Fruit fly (Drosophila melanogaster): ENCODE results near the gene Sbat.
A peak's percentile ranks its signal among the peaks of the same experiment; 100 is the strongest.

The Sbat gene

dm6 chr2L:2874185-2874541 lies 4.0 kb upstream of the Sbat start, which contains the start of gene Ifrd1:
Gene Ifrd1, minus strand, starts transcription at chr2L:2874489.
- TF ChIP-seq CG1620 (GFP tag; optimal IDR thresholded peaks at IDR 0.05), result no peak
- TF ChIP-seq CG33017 (tag; optimal IDR thresholded peaks at IDR 0.05), result peak; percentile 20

dm6 chr2L:2874542-2875194 lies 3.5 kb upstream of the Sbat start, which contains the start of gene CG8814:
Gene CG8814, plus strand, starts transcription at chr2L:2874890.
- TF ChIP-seq CG7101 (tag; optimal IDR thresholded peaks at IDR 0.05), result peak; percentile 62
- TF ChIP-seq CG7045 (GFP tag; optimal IDR thresholded peaks at IDR 0.05), result peak; percentile 47
- TF ChIP-seq CG12768 (GFP tag; optimal IDR thresholded peaks at IDR 0.05), result peak; percentile 94
- TF ChIP-seq cnc (optimal IDR thresholded peaks at IDR 0.05), result no peak
- peak; percentile 63 for TF ChIP-seq Hr96 (GFP tag; optimal IDR thresholded peaks at IDR 0.05)
- peak; percentile 13 for TF ChIP-seq bab1 (GFP tag; optimal IDR thresholded peaks at IDR 0.05)
- TF ChIP-seq tj (GFP tag; optimal IDR thresholded peaks at IDR 0.05), result peak; percentile 63
- peak; percentile 84 for TF ChIP-seq CG11617 (GFP tag; optimal IDR thresholded peaks at IDR 0.05)
- no peak for TF ChIP-seq CG5204 (GFP tag; optimal IDR thresholded peaks at IDR 0.05)
- peak; percentile 95 for TF ChIP-seq kay (GFP tag; ENCODE audit: borderline replicate concordance)
- peak; percentile 37 for TF ChIP-seq Mnt (GFP tag; optimal IDR thresholded peaks at IDR 0.05)
- no peak for TF ChIP-seq CG33017 (tag; optimal IDR thresholded peaks at IDR 0.05)
- TF ChIP-seq Clk (GFP tag; optimal IDR thresholded peaks at IDR 0.05), result peak; percentile 48
- TF ChIP-seq Crg-1 (GFP tag; optimal IDR thresholded peaks at IDR 0.05), result peak; percentile 68
- peak; percentile 63 for TF ChIP-seq cic (GFP tag; optimal IDR thresholded peaks at IDR 0.05)
- TF ChIP-seq pad (GFP tag; optimal IDR thresholded peaks at IDR 0.05), result peak; percentile 58
- TF ChIP-seq CG14711 (tag; optimal IDR thresholded peaks at IDR 0.05), result no peak
- TF ChIP-seq ovo (GFP tag; optimal IDR thresholded peaks at IDR 0.05), result peak; percentile 70
- TF ChIP-seq CG1620 (GFP tag; optimal IDR thresholded peaks at IDR 0.05), result peak; percentile 73
- TF ChIP-seq toe (GFP tag; optimal IDR thresholded peaks at IDR 0.05), result peak; percentile 88

dm6 chr2L:2878859-2879258 lies 715 bp downstream of the Sbat start, which contains the start of gene RabGGTb:
Gene RabGGTb, plus strand, starts transcription at chr2L:2879112.
- no peak for TF ChIP-seq CG5204 (GFP tag; optimal IDR thresholded peaks at IDR 0.05)
- peak; percentile 44 for TF ChIP-seq CG7045 (GFP tag; optimal IDR thresholded peaks at IDR 0.05)
- TF ChIP-seq kay (GFP tag; ENCODE audit: borderline replicate concordance), result no peak
- peak; percentile 51 for TF ChIP-seq CG7101 (tag; optimal IDR thresholded peaks at IDR 0.05)
- TF ChIP-seq cic (GFP tag; optimal IDR thresholded peaks at IDR 0.05), result peak; percentile 53
- peak; percentile 59 for TF ChIP-seq CG12768 (GFP tag; optimal IDR thresholded peaks at IDR 0.05)
- peak; percentile 28 for TF ChIP-seq toe (GFP tag; optimal IDR thresholded peaks at IDR 0.05)
- peak; percentile 11 for TF ChIP-seq tj (GFP tag; optimal IDR thresholded peaks at IDR 0.05)
- peak; percentile 55 for TF ChIP-seq Mnt (GFP tag; optimal IDR thresholded peaks at IDR 0.05)
- no peak for TF ChIP-seq cnc (optimal IDR thresholded peaks at IDR 0.05)
- TF ChIP-seq Clk (GFP tag; optimal IDR thresholded peaks at IDR 0.05), result peak; percentile 46
- peak; percentile 27 for TF ChIP-seq Hr96 (GFP tag; optimal IDR thresholded peaks at IDR 0.05)
- peak; percentile 22 for TF ChIP-seq CG11617 (GFP tag; optimal IDR thresholded peaks at IDR 0.05)
- TF ChIP-seq CG1620 (GFP tag; optimal IDR thresholded peaks at IDR 0.05), result peak; percentile 48
- no peak for TF ChIP-seq ovo (GFP tag; optimal IDR thresholded peaks at IDR 0.05)
- no peak for TF ChIP-seq CG14711 (tag; optimal IDR thresholded peaks at IDR 0.05)
- peak; percentile 46 for TF ChIP-seq CG33017 (tag; optimal IDR thresholded peaks at IDR 0.05)
- peak; percentile 75 for TF ChIP-seq bab1 (GFP tag; optimal IDR thresholded peaks at IDR 0.05)
- peak; percentile 4 for TF ChIP-seq pad (GFP tag; optimal IDR thresholded peaks at IDR 0.05)
- peak; percentile 25 for TF ChIP-seq Crg-1 (GFP tag; optimal IDR thresholded peaks at IDR 0.05)

- TF ChIP-seq Hr96 (GFP tag; optimal IDR thresholded peaks at IDR 0.05), result peak; percentile 40
- no peak for TF ChIP-seq CG5204 (GFP tag; optimal IDR thresholded peaks at IDR 0.05)
- TF ChIP-seq CG14711 (tag; optimal IDR thresholded peaks at IDR 0.05), result peak; percentile 26
- peak; percentile 56 for TF ChIP-seq CG11617 (GFP tag; optimal IDR thresholded peaks at IDR 0.05)
- TF ChIP-seq toe (GFP tag; optimal IDR thresholded peaks at IDR 0.05), result peak; percentile 24
- peak; percentile 31 for TF ChIP-seq CG12768 (GFP tag; optimal IDR thresholded peaks at IDR 0.05)
- no peak for TF ChIP-seq cic (GFP tag; optimal IDR thresholded peaks at IDR 0.05)
- no peak for TF ChIP-seq pad (GFP tag; optimal IDR thresholded peaks at IDR 0.05)
- no peak for TF ChIP-seq Crg-1 (GFP tag; optimal IDR thresholded peaks at IDR 0.05)
- TF ChIP-seq cnc (optimal IDR thresholded peaks at IDR 0.05), result no peak
- peak; percentile 29 for TF ChIP-seq Mnt (GFP tag; optimal IDR thresholded peaks at IDR 0.05)
- TF ChIP-seq CG7101 (tag; optimal IDR thresholded peaks at IDR 0.05), result peak; percentile 13
- peak; percentile 14 for TF ChIP-seq tj (GFP tag; optimal IDR thresholded peaks at IDR 0.05)
- no peak for TF ChIP-seq bab1 (GFP tag; optimal IDR thresholded peaks at IDR 0.05)
- TF ChIP-seq CG7045 (GFP tag; optimal IDR thresholded peaks at IDR 0.05), result peak; percentile 25
- no peak for TF ChIP-seq CG1620 (GFP tag; optimal IDR thresholded peaks at IDR 0.05)
- TF ChIP-seq ovo (GFP tag; optimal IDR thresholded peaks at IDR 0.05), result peak; percentile 86
- no peak for TF ChIP-seq Clk (GFP tag; optimal IDR thresholded peaks at IDR 0.05)
- no peak for TF ChIP-seq kay (GFP tag; ENCODE audit: borderline replicate concordance)
- peak; percentile 7 for TF ChIP-seq CG33017 (tag; optimal IDR thresholded peaks at IDR 0.05)
These were observed 5.0 kb downstream of the Sbat start for dm6 chr2L:2882968-2883702.

dm6 chr2L:2883703-2884294 lies 5.7 kb downstream of the Sbat start:
- TF ChIP-seq kay (GFP tag; ENCODE audit: borderline replicate concordance), result peak; percentile 92
- TF ChIP-seq toe (GFP tag; optimal IDR thresholded peaks at IDR 0.05), result no peak
